Fruit fly (Drosophila melanogaster) Kc167 (cell line): ENCODE data around the gene CG10631.

Experiments
- Myc ChIP-seq: fragments of >200 bp; optimal IDR thresholded peaks from 2 replicates; lab custom pipeline; 2017; ENCODE audit warnings: missing external identifiers
- Sin3A ChIP-seq: fragments of >200 bp; optimal IDR thresholded peaks from 2 replicates; lab custom pipeline; 2018; ENCODE audit warnings: missing external identifiers
- h ChIP-seq: fragments of >200 bp; optimal IDR thresholded peaks from 3 replicates; lab custom pipeline; 2018; ENCODE audit warnings: missing external identifiers
- insv ChIP-seq: fragments of >200 bp; optimal IDR thresholded peaks from 3 replicates; lab custom pipeline; 2018; ENCODE audit warnings: missing external identifiers
- psq ChIP-seq: fragments of >200 bp; optimal IDR thresholded peaks from 2 replicates; lab custom pipeline; 2017; ENCODE audit warnings: missing external identifiers
- ttk ChIP-seq: sonication (Bioruptor generic); optimal IDR thresholded peaks from 2 replicates; lab custom pipeline; 2017; ENCODE audit warnings: missing external identifiers

The CG10631 gene

dm6 chr2L:19756716-19757115 is at the start of gene CG10631:
TSS of gene CG10631 (minus strand) at chr2L:19756904.
- TF ChIP-seq h (lab: Kevin White, UChicago), result no peak
- no peak for TF ChIP-seq Sin3A (lab: Kevin White, UChicago)
- TF ChIP-seq ttk, result no peak
- TF ChIP-seq insv (lab: Kevin White, UChicago), result no peak
- no peak for TF ChIP-seq Myc (lab: Kevin White, UChicago)
- no peak for TF ChIP-seq psq

- no peak for TF ChIP-seq h (lab: Kevin White, UChicago)
- no peak for TF ChIP-seq psq
- no peak for TF ChIP-seq Sin3A (lab: Kevin White, UChicago)
- no peak for TF ChIP-seq insv (lab: Kevin White, UChicago)
- TF ChIP-seq Myc (lab: Kevin White, UChicago), result no peak
- TF ChIP-seq ttk, result no peak
Measured at dm6 chr2L:19805007-19805406, 48.3 kb upstream of the CG10631 start.

- no peak for TF ChIP-seq insv (lab: Kevin White, UChicago)
- no peak for TF ChIP-seq Myc (lab: Kevin White, UChicago)
- TF ChIP-seq ttk, result no peak
- no peak for TF ChIP-seq h (lab: Kevin White, UChicago)
- TF ChIP-seq Sin3A (lab: Kevin White, UChicago), result no peak
- TF ChIP-seq psq, result no peak
Measured at dm6 chr2L:19801951-19802612, 45.4 kb upstream of the CG10631 start.

- TF ChIP-seq insv (lab: Kevin White, UChicago) (no peak), Sin3A (lab: Kevin White, UChicago) (no peak), psq (no peak), h (lab: Kevin White, UChicago) (no peak)
Measured at dm6 chr2L:19800703-19801102, 44.0 kb upstream of the CG10631 start.

- no peak for TF ChIP-seq Sin3A (lab: Kevin White, UChicago)
- TF ChIP-seq Myc (lab: Kevin White, UChicago), result no peak
- no peak for TF ChIP-seq psq
- no peak for TF ChIP-seq h (lab: Kevin White, UChicago)
- TF ChIP-seq insv (lab: Kevin White, UChicago), result no peak
- TF ChIP-seq ttk, result no peak
Measured at dm6 chr2L:19799940-19800339, 43.2 kb upstream of the CG10631 start.

dm6 chr2L:19796111-19796451 is 39.4 kb upstream of the CG10631 start, which contains the start of gene sick:
TSS of gene sick (plus strand) at chr2L:19796365.
- TF ChIP-seq Sin3A (lab: Kevin White, UChicago), result no peak
- TF ChIP-seq insv (lab: Kevin White, UChicago), result no peak
- no peak for TF ChIP-seq ttk
- no peak for TF ChIP-seq h (lab: Kevin White, UChicago)
- TF ChIP-seq psq, result no peak
- TF ChIP-seq Myc (lab: Kevin White, UChicago), result no peak

- TF ChIP-seq psq, result no peak
- no peak for TF ChIP-seq ttk
- TF ChIP-seq insv (lab: Kevin White, UChicago), result no peak
- no peak for TF ChIP-seq h (lab: Kevin White, UChicago)
- TF ChIP-seq Sin3A (lab: Kevin White, UChicago), result no peak
- TF ChIP-seq Myc (lab: Kevin White, UChicago), result no peak
Measured at dm6 chr2L:19795320-19796110, 38.8 kb upstream of the CG10631 start.

dm6 chr2L:19791321-19792281 is 34.9 kb upstream of the CG10631 start, which contains the start of the genes CdGAPr and CG10466:
TSS of gene CdGAPr (minus strand) at chr2L:19791882.
TSS of gene CG10466 (plus strand) at chr2L:19792104.
- TF ChIP-seq h (lab: Kevin White, UChicago) (no peak), Myc (lab: Kevin White, UChicago) (no peak), insv (lab: Kevin White, UChicago) (no peak), ttk (no peak), psq (no peak), Sin3A (lab: Kevin White, UChicago) (no peak)

dm6 chr2L:19790553-19791320 is 34.0 kb upstream of the CG10631 start:
- TF ChIP-seq ttk, result no peak
- TF ChIP-seq insv (lab: Kevin White, UChicago), result no peak
- TF ChIP-seq h (lab: Kevin White, UChicago), result no peak
- TF ChIP-seq Sin3A (lab: Kevin White, UChicago), result no peak
- no peak for TF ChIP-seq Myc (lab: Kevin White, UChicago)
- no peak for TF ChIP-seq psq

dm6 chr2L:19788735-19789134 is 32.0 kb upstream of the CG10631 start:
- TF ChIP-seq psq (no peak), insv (lab: Kevin White, UChicago) (no peak), Myc (lab: Kevin White, UChicago) (no peak), Sin3A (lab: Kevin White, UChicago) (no peak), h (lab: Kevin White, UChicago) (no peak), ttk (no peak)

- TF ChIP-seq ttk (no peak), Myc (lab: Kevin White, UChicago) (no peak), psq (no peak), insv (lab: Kevin White, UChicago) (no peak), Sin3A (lab: Kevin White, UChicago) (no peak), h (lab: Kevin White, UChicago) (no peak)
Measured at dm6 chr2L:19787930-19788329, 31.2 kb upstream of the CG10631 start.
